Worm (Caenorhabditis elegans): Measurements from ENCODE around the gene M163.9.

Gene M163.9

ce11 chrX:14430436-14430835 lies 38.9 kb upstream of the M163.9 start:
- no peak for TF ChIP-seq unc-62 (GFP tag; optimal IDR thresholded peaks at IDR 0.05)
- TF ChIP-seq cnd-1 (tag; optimal IDR thresholded peaks at IDR 0.05), result no peak
- no peak for TF ChIP-seq mep-1 (tag; optimal IDR thresholded peaks at IDR 0.05)
- TF ChIP-seq lsy-2 (tag; optimal IDR thresholded peaks at IDR 0.05), result no peak
- TF ChIP-seq drap-1 (GFP tag; optimal IDR thresholded peaks at IDR 0.05), result no peak
- no peak for TF ChIP-seq ceh-83 (GFP tag; optimal IDR thresholded peaks at IDR 0.05)
- no peak for TF ChIP-seq ces-1 (GFP tag; optimal IDR thresholded peaks at IDR 0.05)
- no peak for TF ChIP-seq unc-120 (tag; optimal IDR thresholded peaks at IDR 0.05; ENCODE audit: poor library complexity, severe bottlenecking)
- TF ChIP-seq ham-2 (GFP tag; optimal IDR thresholded peaks at IDR 0.05), result no peak

- TF ChIP-seq drap-1 (GFP tag; optimal IDR thresholded peaks at IDR 0.05), result no peak
- no peak for TF ChIP-seq lin-13 (tag; optimal IDR thresholded peaks at IDR 0.05)
- no peak for TF ChIP-seq mep-1 (tag; optimal IDR thresholded peaks at IDR 0.05)
- no peak for TF ChIP-seq mab-5 (tag; optimal IDR thresholded peaks at IDR 0.05)
- no peak for TF ChIP-seq lin-32 (GFP tag; optimal IDR thresholded peaks at IDR 0.05)
- no peak for TF ChIP-seq flh-1 (GFP tag; optimal IDR thresholded peaks at IDR 0.05)
- TF ChIP-seq M03D4.4 (tag; optimal IDR thresholded peaks at IDR 0.05), result no peak
- TF ChIP-seq ztf-11 (tag; optimal IDR thresholded peaks at IDR 0.05), result no peak
- no peak for TF ChIP-seq nhr-28 (tag; optimal IDR thresholded peaks at IDR 0.05)
- no peak for TF ChIP-seq cnd-1 (tag; optimal IDR thresholded peaks at IDR 0.05)
- no peak for TF ChIP-seq lsy-2 (tag; optimal IDR thresholded peaks at IDR 0.05)
- no peak for TF ChIP-seq unc-120 (tag; optimal IDR thresholded peaks at IDR 0.05; ENCODE audit: poor library complexity, severe bottlenecking)
- no peak for TF ChIP-seq ceh-83 (GFP tag; optimal IDR thresholded peaks at IDR 0.05)
- no peak for TF ChIP-seq blmp-1 (tag; optimal IDR thresholded peaks at IDR 0.05)
- TF ChIP-seq bed-3 (GFP tag; optimal IDR thresholded peaks at IDR 0.05), result no peak
- TF ChIP-seq nhr-76 (tag; optimal IDR thresholded peaks at IDR 0.05), result no peak
Measured at ce11 chrX:14435648-14436155, 33.7 kb upstream of the M163.9 start.

ce11 chrX:14442321-14442720 lies 27.1 kb upstream of the M163.9 start, which contains the start of gene F23D12.3:
Gene F23D12.3, plus strand, starts transcription at chrX:14442621.
- TF ChIP-seq bed-3 (GFP tag; optimal IDR thresholded peaks at IDR 0.05) (no peak), lsy-2 (tag; optimal IDR thresholded peaks at IDR 0.05) (no peak)

- TF ChIP-seq M03D4.4 (tag; optimal IDR thresholded peaks at IDR 0.05) (no peak), tbx-8 (GFP tag; optimal IDR thresholded peaks at IDR 0.05) (no peak), drap-1 (GFP tag; optimal IDR thresholded peaks at IDR 0.05) (no peak), nhr-237 (tag; optimal IDR thresholded peaks at IDR 0.05) (no peak), lsy-2 (tag; optimal IDR thresholded peaks at IDR 0.05) (no peak), bed-3 (GFP tag; optimal IDR thresholded peaks at IDR 0.05) (no peak), unc-120 (tag; optimal IDR thresholded peaks at IDR 0.05; ENCODE audit: poor library complexity, severe bottlenecking) (no peak), sptf-1 (tag; optimal IDR thresholded peaks at IDR 0.05) (no peak)
Measured at ce11 chrX:14444701-14445100, 24.7 kb upstream of the M163.9 start, which contains the start of gene F23D12.4. Gene F23D12.4, plus strand, starts transcription at chrX:14445001.

- peak; percentile 54 for TF ChIP-seq nhr-2 (tag; optimal IDR thresholded peaks at IDR 0.05)
- TF ChIP-seq pha-4 (tag; optimal IDR thresholded peaks at IDR 0.05), result no peak
- no peak for TF ChIP-seq nhr-12 (tag; optimal IDR thresholded peaks at IDR 0.05)
- no peak for TF ChIP-seq ztf-11 (tag; optimal IDR thresholded peaks at IDR 0.05)
- no peak for TF ChIP-seq M03D4.4 (tag; optimal IDR thresholded peaks at IDR 0.05)
- no peak for TF ChIP-seq lin-13 (tag; optimal IDR thresholded peaks at IDR 0.05)
- no peak for TF ChIP-seq lin-32 (GFP tag; optimal IDR thresholded peaks at IDR 0.05)
- no peak for TF ChIP-seq nhr-76 (tag; optimal IDR thresholded peaks at IDR 0.05)
- no peak for TF ChIP-seq ceh-83 (GFP tag; optimal IDR thresholded peaks at IDR 0.05)
- no peak for TF ChIP-seq sptf-1 (tag; optimal IDR thresholded peaks at IDR 0.05)
- TF ChIP-seq sem-2 (GFP tag; optimal IDR thresholded peaks at IDR 0.05), result no peak
- peak; percentile 88 for TF ChIP-seq zip-8 (tag; optimal IDR thresholded peaks at IDR 0.05)
- TF ChIP-seq cnd-1 (tag; optimal IDR thresholded peaks at IDR 0.05), result peak; percentile 52
- TF ChIP-seq ces-1 (GFP tag; optimal IDR thresholded peaks at IDR 0.05), result no peak
- no peak for TF ChIP-seq unc-120 (tag; optimal IDR thresholded peaks at IDR 0.05; ENCODE audit: poor library complexity, severe bottlenecking)
- TF ChIP-seq nhr-237 (tag; optimal IDR thresholded peaks at IDR 0.05), result no peak
- TF ChIP-seq mls-2 (tag; optimal IDR thresholded peaks at IDR 0.05), result no peak
- no peak for TF ChIP-seq nhr-28 (tag; optimal IDR thresholded peaks at IDR 0.05)
- peak; percentile 33 for TF ChIP-seq hlh-1 (tag; optimal IDR thresholded peaks at IDR 0.05)
- TF ChIP-seq lsy-2 (tag; optimal IDR thresholded peaks at IDR 0.05), result no peak
Measured at ce11 chrX:14447498-14447897, 21.9 kb upstream of the M163.9 start.
